Worm (Caenorhabditis elegans): ENCODE results near the gene C06B8.3.

C06B8.3 gene

ce11 chrV:15515365-15515764, 30.9 kb upstream of the C06B8.3 start (continued):
- TF ChIP-seq ztf-26 (tag; optimal IDR thresholded peaks at IDR 0.05) (peak; percentile 13), C17E4.6 (GFP tag; IDR thresholded peaks at IDR 0.05) (no peak), nfya-1 (tag; optimal IDR thresholded peaks at IDR 0.05; ENCODE audit: borderline replicate concordance, insufficient read depth) (no peak), nfya-2 (GFP tag; IDR thresholded peaks at IDR 0.05) (no peak), sea-2 (GFP tag; IDR thresholded peaks at IDR 0.05) (no peak), ccch-3 (GFP tag; optimal IDR thresholded peaks at IDR 0.05) (no peak), snpc-3.4 (tag; optimal IDR thresholded peaks at IDR 0.05) (peak; percentile 6), F55B11.4 (tag; optimal IDR thresholded peaks at IDR 0.05; ENCODE audit: borderline replicate concordance, insufficient read depth) (no peak), Y53F4B.3 (GFP tag; IDR thresholded peaks at IDR 0.05) (no peak), cebp-2 (GFP tag; IDR thresholded peaks at IDR 0.05) (no peak), aptf-3 (GFP tag; IDR thresholded peaks at IDR 0.05) (no peak), ceh-58 (GFP tag; IDR thresholded peaks at IDR 0.05) (no peak), mxl-1 (tag; optimal IDR thresholded peaks at IDR 0.05) (no peak), mel-28 (tag; optimal IDR thresholded peaks at IDR 0.05; ENCODE audit: borderline replicate concordance) (no peak), madf-6 (GFP tag; IDR thresholded peaks at IDR 0.05) (peak; percentile 23; the same call in 1 of the 2 replicates), lin-26 (GFP tag; IDR thresholded peaks at IDR 0.05) (peak; percentile 75; the same call in 1 of the 2 replicates), lsl-1 (GFP tag; optimal IDR thresholded peaks at IDR 0.05) (peak; percentile 40), lin-54 (GFP tag; optimal IDR thresholded peaks at IDR 0.05) (no peak), C06A6.2 (GFP tag; conservative IDR thresholded peaks at IDR 0.05) (no peak), ztf-28 (GFP tag; IDR thresholded peaks at IDR 0.05) (no peak), T26A5.8 (tag; optimal IDR thresholded peaks at IDR 0.05) (no peak), nhr-179 (tag; optimal IDR thresholded peaks at IDR 0.05) (no peak), B0336.3 (GFP tag; IDR thresholded peaks at IDR 0.05) (no peak), pbrm-1 (GFP tag; IDR thresholded peaks at IDR 0.05) (peak; percentile 63), unc-62 (GFP tag; optimal IDR thresholded peaks at IDR 0.05) (no peak), attf-5 (GFP tag; optimal IDR thresholded peaks at IDR 0.05) (no peak), atf-7 (tag; optimal IDR thresholded peaks at IDR 0.05) (no peak), Y67H2A.10 (GFP tag; conservative IDR thresholded peaks at IDR 0.05) (no peak), nhr-90 (tag; optimal IDR thresholded peaks at IDR 0.05) (peak; percentile 51), F23B12.7 (tag; optimal IDR thresholded peaks at IDR 0.05; ENCODE audit: insufficient read depth) (peak; percentile 33), F57A8.1 (GFP tag; optimal IDR thresholded peaks at IDR 0.05) (no peak), tlf-1 (GFP tag; optimal IDR thresholded peaks at IDR 0.05) (no peak), ztf-18 (tag; optimal IDR thresholded peaks at IDR 0.05) (peak; percentile 5), ceh-27 (GFP tag; optimal IDR thresholded peaks at IDR 0.05) (peak; percentile 39), Y79H2A.3 (GFP tag; conservative IDR thresholded peaks at IDR 0.05) (no peak), bed-1 (GFP tag; IDR thresholded peaks at IDR 0.05) (no peak), die-1 (tag; optimal IDR thresholded peaks at IDR 0.05) (peak; percentile 40), ceh-100 (GFP tag; IDR thresholded peaks at IDR 0.05) (no peak), Y56A3A.18 (GFP tag; IDR thresholded peaks at IDR 0.05) (no peak), nhr-120 (GFP tag; IDR thresholded peaks at IDR 0.05) (no peak), zfh-2 (GFP tag; conservative IDR thresholded peaks at IDR 0.05) (peak; percentile 50; the same call in 1 of the 2 replicates), ets-4 (GFP tag; optimal IDR thresholded peaks at IDR 0.05) (no peak), lir-1 (GFP tag; conservative IDR thresholded peaks at IDR 0.05) (no peak), Y53G8AR.9 (GFP tag; conservative IDR thresholded peaks at IDR 0.05) (no peak), sdz-38 (tag; optimal IDR thresholded peaks at IDR 0.05) (no peak), lin-40 (tag; optimal IDR thresholded peaks at IDR 0.05) (no peak), madf-3 (GFP tag; IDR thresholded peaks at IDR 0.05) (no peak), ekl-4 (GFP tag; IDR thresholded peaks at IDR 0.05) (no peak), snpc-4 (GFP tag; optimal IDR thresholded peaks at IDR 0.05) (no peak), snpc-4 (tag; optimal IDR thresholded peaks at IDR 0.05) (peak in 1 of 4 experiments; percentile 45)
